Fruit fly (Drosophila melanogaster) whole organism: Measurements from ENCODE around the gene lgs.

Source experiments
- CG8478 ChIP-seq: fragments of >200 bp; optimal IDR thresholded peaks from 2 replicates; lab custom pipeline; 2018; ENCODE audit warnings: inconsistent platforms
- Dll ChIP-seq: fragments of >200 bp; optimal IDR thresholded peaks from 2 replicates; lab custom pipeline; 2017
- EcR ChIP-seq, 2 experiments: fragments of >200 bp; optimal IDR thresholded peaks; 2 replicates each; lab custom pipeline; 2017; ENCODE audit warnings: missing biosample characterization in 2 of 2, missing genetic modification characterization in 2 of 2, missing genetic modification reagents in 2 of 2
- pan ChIP-seq: fragments of >200 bp; optimal IDR thresholded peaks from 2 replicates; lab custom pipeline; 2017
- psq ChIP-seq: fragments of >200 bp; optimal IDR thresholded peaks from 2 replicates; lab custom pipeline; 2017
- usp ChIP-seq: fragments of >200 bp; optimal IDR thresholded peaks from 2 replicates; lab custom pipeline; 2017; ENCODE audit warnings: missing biosample characterization, missing genetic modification characterization, mixed read lengths

lgs gene

dm6 chr4:468634-469238 lies 25.0 kb upstream of the lgs start:
- TF ChIP-seq Dll (lab: Kevin White, UChicago) (no peak), usp (GFP tag; lab: Kevin White, UChicago) (no peak), EcR (GFP tag; optimal IDR thresholded peaks at IDR 0.05; lab: Kevin White, UChicago) (no peak), CG8478 (no peak), psq (lab: Kevin White, UChicago) (no peak), pan (lab: Kevin White, UChicago) (no peak)

dm6 chr4:468031-468430 lies 24.3 kb upstream of the lgs start:
- TF ChIP-seq Dll (lab: Kevin White, UChicago) (no peak), EcR (GFP tag; optimal IDR thresholded peaks at IDR 0.05; lab: Kevin White, UChicago) (no peak), CG8478 (no peak), psq (lab: Kevin White, UChicago) (no peak), pan (lab: Kevin White, UChicago) (no peak), usp (GFP tag; lab: Kevin White, UChicago) (no peak)

dm6 chr4:466976-467639 lies 23.4 kb upstream of the lgs start, which contains the start of gene CG33941:
Gene CG33941, plus strand, starts transcription at chr4:467497.
- TF ChIP-seq psq (lab: Kevin White, UChicago) (no peak), usp (GFP tag; lab: Kevin White, UChicago) (no peak), CG8478 (no peak), Dll (lab: Kevin White, UChicago) (no peak), pan (lab: Kevin White, UChicago) (no peak), EcR (GFP tag; optimal IDR thresholded peaks at IDR 0.05; lab: Kevin White, UChicago) (no peak)

dm6 chr4:466543-466965 lies 22.8 kb upstream of the lgs start, which contains the start of gene Taf3:
Gene Taf3, minus strand, starts transcription at chr4:466828.
- no peak for TF ChIP-seq usp (GFP tag; lab: Kevin White, UChicago)
- no peak for TF ChIP-seq psq (lab: Kevin White, UChicago)
- TF ChIP-seq Dll (lab: Kevin White, UChicago) = no peak
- TF ChIP-seq CG8478 = no peak
- no peak for TF ChIP-seq pan (lab: Kevin White, UChicago)
- no peak for TF ChIP-seq EcR (GFP tag; optimal IDR thresholded peaks at IDR 0.05; lab: Kevin White, UChicago)

dm6 chr4:458608-459007 lies 14.9 kb upstream of the lgs start:
- TF ChIP-seq EcR (GFP tag; optimal IDR thresholded peaks at IDR 0.05; lab: Kevin White, UChicago) (no peak), psq (lab: Kevin White, UChicago) (no peak), CG8478 (no peak), pan (lab: Kevin White, UChicago) (no peak), usp (GFP tag; lab: Kevin White, UChicago) (no peak), Dll (lab: Kevin White, UChicago) (no peak)

- TF ChIP-seq EcR (GFP tag; optimal IDR thresholded peaks at IDR 0.05; lab: Kevin White, UChicago) (no peak), Dll (lab: Kevin White, UChicago) (no peak), CG8478 (no peak), psq (lab: Kevin White, UChicago) (no peak), usp (GFP tag; lab: Kevin White, UChicago) (no peak), pan (lab: Kevin White, UChicago) (no peak)
Measured at dm6 chr4:453303-453702, 9.6 kb upstream of the lgs start.

- TF ChIP-seq psq (lab: Kevin White, UChicago) = no peak
- TF ChIP-seq usp (GFP tag; lab: Kevin White, UChicago) = no peak
- TF ChIP-seq pan (lab: Kevin White, UChicago) = no peak
- TF ChIP-seq Dll (lab: Kevin White, UChicago) = no peak
- TF ChIP-seq CG8478 = no peak
- no peak for TF ChIP-seq EcR (GFP tag; optimal IDR thresholded peaks at IDR 0.05; lab: Kevin White, UChicago)
Measured at dm6 chr4:448993-449392, 5.3 kb upstream of the lgs start.

- TF ChIP-seq pan (lab: Kevin White, UChicago) (no peak), EcR (GFP tag; optimal IDR thresholded peaks at IDR 0.05; lab: Kevin White, UChicago) (no peak)
Measured at dm6 chr4:448126-448525, 4.4 kb upstream of the lgs start.

dm6 chr4:445931-446526 lies 2.3 kb upstream of the lgs start:
- TF ChIP-seq pan (lab: Kevin White, UChicago) = no peak
- TF ChIP-seq CG8478 = no peak
- TF ChIP-seq psq (lab: Kevin White, UChicago) = no peak
- no peak for TF ChIP-seq EcR (GFP tag; optimal IDR thresholded peaks at IDR 0.05; lab: Kevin White, UChicago)
- TF ChIP-seq usp (GFP tag; lab: Kevin White, UChicago) = no peak
- no peak for TF ChIP-seq Dll (lab: Kevin White, UChicago)

- no peak for TF ChIP-seq pan (lab: Kevin White, UChicago)
Measured at dm6 chr4:445113-445718, 1.5 kb upstream of the lgs start, which contains the start of gene CaMKI. Gene CaMKI, plus strand, starts transcription at chr4:445504.

- TF ChIP-seq pan (lab: Kevin White, UChicago) (no peak), CG8478 (no peak), EcR (GFP tag; optimal IDR thresholded peaks at IDR 0.05; lab: Kevin White, UChicago) (no peak), usp (GFP tag; lab: Kevin White, UChicago) (no peak), Dll (lab: Kevin White, UChicago) (no peak), psq (lab: Kevin White, UChicago) (no peak)
Measured at dm6 chr4:434355-434754, 9.4 kb downstream of the lgs start.
